Worm (Caenorhabditis elegans): Measurements from ENCODE around the gene C30G12.4.
A peak's percentile ranks its signal among the peaks of the same experiment; 100 is the strongest.

Gene C30G12.4

DNA sequence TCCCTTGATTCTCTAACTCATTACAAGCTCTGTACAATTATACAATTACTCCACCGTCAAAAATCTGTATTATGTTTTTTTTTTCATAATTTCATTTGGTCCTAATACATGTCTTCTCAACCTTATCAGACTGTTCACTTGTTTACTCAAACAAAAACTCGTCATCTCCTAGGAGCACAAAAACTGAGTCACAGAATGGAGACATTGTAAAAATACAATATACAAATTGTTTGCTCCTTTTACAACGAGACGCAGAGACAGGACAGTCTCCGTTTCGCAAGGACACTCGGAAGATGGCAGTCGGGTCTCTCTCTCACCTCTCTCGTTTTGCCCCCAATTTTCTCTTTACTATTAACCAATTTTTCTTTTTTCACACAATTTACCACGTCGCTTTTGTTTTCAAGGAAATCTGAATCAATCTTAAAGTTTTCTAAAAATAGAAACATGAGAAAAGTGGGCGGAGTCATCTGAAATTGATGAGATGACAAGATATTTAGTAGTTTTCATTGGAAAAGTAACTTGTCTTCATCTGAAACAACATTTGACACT, 6.3 kb upstream of the C30G12.4 start, which contains the start of gene F32A5.8 (continued):
- TF ChIP-seq snpc-4 (tag; optimal IDR thresholded peaks at IDR 0.05) (no peak), ceh-88 (GFP tag; IDR thresholded peaks at IDR 0.05) (no peak), sptf-1 (tag; optimal IDR thresholded peaks at IDR 0.05) (no peak), ceh-63 (GFP tag; optimal IDR thresholded peaks at IDR 0.05) (no peak), nhr-12 (tag; optimal IDR thresholded peaks at IDR 0.05) (no peak), egl-13 (tag; optimal IDR thresholded peaks at IDR 0.05) (no peak), nhr-20 (tag; optimal IDR thresholded peaks at IDR 0.05) (peak; percentile 18), nhr-28 (tag; optimal IDR thresholded peaks at IDR 0.05) (no peak), ztf-4 (tag; optimal IDR thresholded peaks at IDR 0.05) (no peak), pag-3 (tag; optimal IDR thresholded peaks at IDR 0.05; ENCODE audit: borderline replicate concordance, insufficient read depth) (no peak), unc-62 (GFP tag; optimal IDR thresholded peaks at IDR 0.05) (no peak), rnt-1 (tag; optimal IDR thresholded peaks at IDR 0.05) (no peak), egl-27 (tag; optimal IDR thresholded peaks at IDR 0.05) (no peak), nhr-76 (tag; optimal IDR thresholded peaks at IDR 0.05) (no peak), lin-39 (tag; optimal IDR thresholded peaks at IDR 0.05) (no peak), hlh-17 (GFP tag; optimal IDR thresholded peaks at IDR 0.05; ENCODE audit: borderline replicate concordance) (no peak), F16B12.6 (tag; optimal IDR thresholded peaks at IDR 0.05) (no peak), nhr-237 (tag; optimal IDR thresholded peaks at IDR 0.05) (no peak), tlp-1 (tag; optimal IDR thresholded peaks at IDR 0.05) (no peak), nhr-90 (tag; optimal IDR thresholded peaks at IDR 0.05; ENCODE audit: poor library complexity) (peak; percentile 1), zag-1 (tag; optimal IDR thresholded peaks at IDR 0.05) (no peak), ceh-8 (GFP tag; optimal IDR thresholded peaks at IDR 0.05) (no peak), alr-1 (tag; optimal IDR thresholded peaks at IDR 0.05; ENCODE audit: borderline replicate concordance) (no peak), elt-3 (tag; optimal IDR thresholded peaks at IDR 0.05) (no peak), vab-15 (tag; optimal IDR thresholded peaks at IDR 0.05) (no peak), aha-1 (tag; optimal IDR thresholded peaks at IDR 0.05) (no peak), pax-3 (tag; optimal IDR thresholded peaks at IDR 0.05) (no peak), dpl-1 (GFP tag; optimal IDR thresholded peaks at IDR 0.05) (no peak), lin-13 (GFP tag; optimal IDR thresholded peaks at IDR 0.05) (no peak), nhr-85 (tag) (peak; percentile 21), ama-1 (optimal IDR thresholded peaks at IDR 0.05) (no peak), hpl-2 (GFP tag; optimal IDR thresholded peaks at IDR 0.05) (no peak)

DNA sequence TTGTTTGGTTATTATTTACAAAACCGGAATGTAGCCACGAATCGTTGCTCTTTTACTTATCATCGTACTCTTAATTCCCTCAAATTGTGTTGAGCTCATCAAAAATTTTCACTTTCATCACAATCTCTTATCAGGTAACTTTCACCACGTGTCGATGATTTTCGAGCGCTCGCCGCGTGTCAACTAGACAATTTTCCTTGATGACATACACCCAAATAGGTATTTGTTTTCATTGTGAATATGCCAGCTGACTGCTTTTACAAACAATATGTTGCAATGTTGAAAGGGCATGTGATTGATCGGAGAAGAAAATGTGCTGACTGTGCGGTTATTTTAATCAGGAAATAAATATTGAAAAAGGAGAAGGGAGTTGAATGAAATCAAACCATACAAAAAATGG, 2.7 kb downstream of the C30G12.4 start:
- TF ChIP-seq skn-1 (tag; optimal IDR thresholded peaks at IDR 0.05) (no peak), efl-3 (GFP tag; optimal IDR thresholded peaks at IDR 0.05) (no peak), nhr-85 (tag) (no peak), mab-9 (GFP tag; IDR thresholded peaks at IDR 0.05) (no peak), nhr-20 (tag; optimal IDR thresholded peaks at IDR 0.05) (peak; percentile 68), lin-35 (GFP tag; optimal IDR thresholded peaks at IDR 0.05) (peak in 1 of 2 experiments; percentile 47), jun-1 (tag; optimal IDR thresholded peaks at IDR 0.05) (peak; percentile 55), nhr-90 (tag; optimal IDR thresholded peaks at IDR 0.05; ENCODE audit: poor library complexity) (peak; percentile 35), unc-30 (tag; optimal IDR thresholded peaks at IDR 0.05) (no peak), sox-4 (tag; optimal IDR thresholded peaks at IDR 0.05) (no peak), efl-1 (optimal IDR thresholded peaks at IDR 0.05) (no peak), efl-1 (GFP tag; optimal IDR thresholded peaks at IDR 0.05 in 1 of 2) (peak in 1 of 2 experiments; percentile 41), isw-1 (GFP tag; IDR thresholded peaks at IDR 0.05) (no peak), elt-2 (tag; optimal IDR thresholded peaks at IDR 0.05) (peak; percentile 96), blmp-1 (tag; optimal IDR thresholded peaks at IDR 0.05) (peak; percentile 42), ztf-4 (tag; optimal IDR thresholded peaks at IDR 0.05) (no peak), mep-1 (tag; optimal IDR thresholded peaks at IDR 0.05) (no peak), egl-27 (tag; optimal IDR thresholded peaks at IDR 0.05) (no peak), nhr-12 (tag; optimal IDR thresholded peaks at IDR 0.05) (no peak), pag-3 (tag; optimal IDR thresholded peaks at IDR 0.05; ENCODE audit: borderline replicate concordance, insufficient read depth) (no peak), nhr-71 (tag; optimal IDR thresholded peaks at IDR 0.05) (peak; percentile 32), Y116A8C.19 (tag; optimal IDR thresholded peaks at IDR 0.05; ENCODE audit: borderline replicate concordance) (no peak), ama-1 (optimal IDR thresholded peaks at IDR 0.05) (no peak), mdl-1 (tag; optimal IDR thresholded peaks at IDR 0.05) (peak in 1 of 2 experiments; percentile 61)

Measured in whole organism, L1 larva.